Fruit fly (Drosophila melanogaster) whole organism, adult: ENCODE results near the gene pasi2.

Experiments
- CG14711 ChIP-seq: fragments of 200-800 bp; sonication (Bioruptor generic); optimal IDR thresholded peaks from 2 replicates; lab custom pipeline; 2018; ENCODE audit warnings: missing biosample characterization, mild to moderate bottlenecking, missing genetic modification characterization, moderate library complexity
- CG1620 ChIP-seq: fragments of 200-800 bp; sonication (Bioruptor generic); optimal IDR thresholded peaks from 2 replicates; lab custom pipeline; 2016; ENCODE audit warnings: missing biosample characterization, missing genetic modification characterization
- CG33017 ChIP-seq: fragments of 200-800 bp; sonication (Bioruptor generic); optimal IDR thresholded peaks from 2 replicates; lab custom pipeline; 2018; ENCODE audit warnings: missing biosample characterization, mild to moderate bottlenecking, missing genetic modification characterization, moderate library complexity
- bab1 ChIP-seq: fragments of 200-800 bp; sonication (Bioruptor generic); optimal IDR thresholded peaks from 3 replicates; lab custom pipeline; 2019; ENCODE audit warnings: missing biosample characterization, mild to moderate bottlenecking, missing genetic modification characterization, moderate library complexity
- cic ChIP-seq: fragments of 200-800 bp; sonication (Bioruptor generic); optimal IDR thresholded peaks from 2 replicates; lab custom pipeline; 2017; ENCODE audit warnings: missing biosample characterization, mild to moderate bottlenecking, missing genetic modification characterization, moderate library complexity
- kay ChIP-seq: fragments of 200-800 bp; sonication (Bioruptor generic); peaks from one replicate; lab custom pipeline; 2016; ENCODE audit warnings: missing biosample characterization, missing genetic modification characterization, borderline replicate concordance

DNA sequence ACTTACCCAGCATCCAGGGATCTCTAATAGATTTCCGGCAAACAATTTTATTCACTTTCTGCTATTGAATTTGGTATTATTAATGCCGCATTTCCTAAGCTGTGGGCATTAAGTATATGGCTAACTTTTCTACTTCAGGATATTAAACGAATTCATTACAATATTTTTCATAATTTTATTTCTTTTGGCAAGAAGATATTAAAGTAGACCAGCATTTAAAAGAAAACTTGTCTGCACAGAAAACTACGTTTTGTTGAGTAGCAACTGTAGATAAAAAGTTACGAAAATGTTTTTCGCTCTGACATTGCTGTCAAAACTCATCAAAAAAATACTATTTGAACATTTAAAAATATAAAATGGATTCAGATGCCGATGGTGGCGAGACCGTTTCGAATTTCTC lies 13.5 kb upstream of the pasi2 start, which contains the start of gene HP1e:
- no peak for TF ChIP-seq CG1620 (GFP tag; lab: Kevin White, UChicago)
- TF ChIP-seq cic (GFP tag; lab: Kevin White, UChicago) = no peak
- TF ChIP-seq CG33017 (tag; lab: Kevin White, UChicago) = no peak
- no peak for TF ChIP-seq kay (GFP tag; lab: Kevin White, UChicago)
- TF ChIP-seq CG14711 (tag; lab: Kevin White, UChicago) = no peak
- no peak for TF ChIP-seq bab1
